Worm (Caenorhabditis elegans): ENCODE data around the gene col-147.

DNA sequence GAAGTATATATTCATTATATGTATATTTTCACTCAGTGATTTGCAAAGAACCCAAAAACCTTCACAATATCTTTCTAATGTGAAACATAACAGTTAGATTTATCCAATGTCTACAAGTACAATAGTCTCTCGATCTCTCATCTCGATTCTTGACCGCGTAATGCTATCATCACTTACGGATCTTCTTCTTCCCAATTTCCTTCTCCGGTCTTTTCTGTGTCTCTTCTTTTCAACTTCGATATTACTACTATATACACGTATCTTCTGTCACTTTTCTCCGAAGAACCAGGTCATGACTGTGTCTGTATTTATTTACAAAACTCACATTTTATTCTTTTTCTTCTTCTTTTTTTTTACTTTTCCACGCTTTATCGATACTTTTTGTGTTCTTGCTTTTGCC lies 44.6 kb downstream of the col-147 start:
- no peak for TF ChIP-seq elt-1 (tag; optimal IDR thresholded peaks at IDR 0.05)
- TF ChIP-seq F13H6.1 (tag; optimal IDR thresholded peaks at IDR 0.05), result no peak
- TF ChIP-seq snpc-4 (tag; optimal IDR thresholded peaks at IDR 0.05), result no peak
- TF ChIP-seq fos-1 (tag; optimal IDR thresholded peaks at IDR 0.05), result peak; percentile 18

Measured in whole organism, L2 larva.